Worm (Caenorhabditis elegans) whole organism, L2 larva: ENCODE data around the gene F45G2.7.
"Not testable (repeated sequence)": the region's sequence is repeated elsewhere in the genome, so short reads cannot be mapped to it uniquely, and the experiment has no call there.

ENCODE experiments used
- F13H6.1 ChIP-seq: sonication (generic microtip); optimal IDR thresholded peaks from 2 replicates; lab custom pipeline; 2016; ENCODE audit warnings: missing genetic modification characterization, missing compliant biosample characterization
- aly-2 ChIP-seq: fragments of 150-350 bp; optimal IDR thresholded peaks from 2 replicates; lab custom pipeline; 2014; ENCODE audit warnings: missing biosample characterization, missing genetic modification characterization
- ceh-16 ChIP-seq: fragments of 150-350 bp; optimal IDR thresholded peaks from 2 replicates; lab custom pipeline; 2014; ENCODE audit warnings: missing biosample characterization, missing genetic modification characterization
- ceh-82 ChIP-seq: fragments of 150-350 bp; optimal IDR thresholded peaks from 2 replicates; lab custom pipeline; 2014; ENCODE audit warnings: missing biosample characterization, missing genetic modification characterization
- dmd-4 ChIP-seq: sonication (generic microtip); optimal IDR thresholded peaks from 2 replicates; lab custom pipeline; 2017; ENCODE audit warnings: missing biosample characterization, missing genetic modification characterization
- egl-27 ChIP-seq: sonication (generic microtip); optimal IDR thresholded peaks from 3 replicates; lab custom pipeline; 2017; ENCODE audit warnings: missing biosample characterization, missing genetic modification reagents, missing genetic modification characterization
- elt-1 ChIP-seq: fragments of 150-350 bp; optimal IDR thresholded peaks from 2 replicates; lab custom pipeline; 2014; ENCODE audit warnings: missing biosample characterization, missing genetic modification characterization
- fos-1 ChIP-seq: fragments of 150-350 bp; optimal IDR thresholded peaks from 2 replicates; lab custom pipeline; 2014; ENCODE audit warnings: missing biosample characterization, missing genetic modification characterization
- lin-13 ChIP-seq: fragments of 150-350 bp; optimal IDR thresholded peaks from 2 replicates; lab custom pipeline; 2014; ENCODE audit warnings: missing biosample characterization, missing genetic modification reagents, missing genetic modification characterization
- lin-39 ChIP-seq: fragments of 150-350 bp; optimal IDR thresholded peaks from 2 replicates; lab custom pipeline; 2014; ENCODE audit warnings: missing biosample characterization, missing genetic modification reagents, missing genetic modification characterization
- lsy-2 ChIP-seq, 2 experiments: fragments of 150-350 bp in 1 of 2; sonication (generic microtip) in 1 of 2; optimal IDR thresholded peaks; 2 replicates each; lab custom pipeline; 2014 to 2017; ENCODE audit warnings: missing biosample characterization in 2 of 2, missing genetic modification characterization in 2 of 2
- mab-5 ChIP-seq: fragments of 150-350 bp; optimal IDR thresholded peaks from 2 replicates; lab custom pipeline; 2014; ENCODE audit warnings: missing biosample characterization, missing genetic modification characterization
- mdl-1 ChIP-seq, 2 experiments: fragments of 150-350 bp in 1 of 2; sonication (generic microtip) in 1 of 2; optimal IDR thresholded peaks; 2 replicates each; lab custom pipeline; 2017; ENCODE audit warnings: missing biosample characterization in 2 of 2, missing genetic modification characterization in 2 of 2
- nhr-10 ChIP-seq: sonication (generic microtip); optimal IDR thresholded peaks from 2 replicates; lab custom pipeline; 2017; ENCODE audit warnings: missing biosample characterization, missing genetic modification characterization
- nhr-11 ChIP-seq: fragments of 150-350 bp; optimal IDR thresholded peaks from 2 replicates; lab custom pipeline; 2014; ENCODE audit warnings: missing biosample characterization, missing genetic modification characterization
- nhr-12 ChIP-seq: fragments of 150-350 bp; optimal IDR thresholded peaks from 2 replicates; lab custom pipeline; 2014; ENCODE audit warnings: missing biosample characterization, missing genetic modification characterization
- nhr-129 ChIP-seq: fragments of 150-350 bp; optimal IDR thresholded peaks from 2 replicates; lab custom pipeline; 2014; ENCODE audit warnings: missing biosample characterization, missing genetic modification characterization
- nhr-23 ChIP-seq: fragments of 150-350 bp; optimal IDR thresholded peaks from 2 replicates; lab custom pipeline; 2014; ENCODE audit warnings: missing biosample characterization, missing genetic modification reagents, missing genetic modification characterization
- nhr-6 ChIP-seq: fragments of 150-350 bp; optimal IDR thresholded peaks from 2 replicates; lab custom pipeline; 2014; ENCODE audit warnings: missing biosample characterization, missing genetic modification characterization
- nhr-77 ChIP-seq: fragments of 150-350 bp; optimal IDR thresholded peaks from 2 replicates; lab custom pipeline; 2014; ENCODE audit warnings: missing biosample characterization, missing genetic modification characterization
- sem-4 ChIP-seq: fragments of 150-350 bp; optimal IDR thresholded peaks from 2 replicates; lab custom pipeline; 2014; ENCODE audit warnings: missing biosample characterization, missing genetic modification reagents, missing genetic modification characterization
- skn-1 ChIP-seq: sonication (generic microtip); optimal IDR thresholded peaks from 2 replicates; lab custom pipeline; 2017; ENCODE audit warnings: missing biosample characterization, missing genetic modification characterization
- sma-3 ChIP-seq: sonication (generic microtip); optimal IDR thresholded peaks from 2 replicates; lab custom pipeline; 2016; ENCODE audit warnings: missing genetic modification reagents, missing genetic modification characterization, missing compliant biosample characterization
- snpc-4 ChIP-seq: fragments of 150-350 bp; optimal IDR thresholded peaks from 2 replicates; lab custom pipeline; 2014; ENCODE audit warnings: missing biosample characterization, missing genetic modification characterization
- unc-39 ChIP-seq: fragments of 150-350 bp; optimal IDR thresholded peaks from 2 replicates; lab custom pipeline; 2014; ENCODE audit warnings: missing biosample characterization, missing genetic modification characterization
- zag-1 ChIP-seq: fragments of 150-350 bp; optimal IDR thresholded peaks from 2 replicates; lab custom pipeline; 2014; ENCODE audit warnings: missing biosample characterization, missing genetic modification characterization
- ztf-1 ChIP-seq: fragments of 200-800 bp; sonication (Bioruptor generic); conservative IDR thresholded peaks from 2 replicates; pipeline ENCODE4 v1.3.6; 2022; ENCODE audit warnings: missing genetic modification characterization, missing compliant biosample characterization
- ztf-4 ChIP-seq: fragments of 150-350 bp; optimal IDR thresholded peaks from 2 replicates; lab custom pipeline; 2014; ENCODE audit warnings: missing biosample characterization, missing genetic modification characterization

Gene F45G2.7

ce11 chrIII:13401673-13402258 is 32.5 kb downstream of the F45G2.7 start, which contains the start of the genes srlf-9 and srlf-10:
Gene srlf-9 (minus strand): TSS chrIII:13401773.
Gene srlf-10 (plus strand): TSS chrIII:13402208.
- not testable (repeated sequence) for TF ChIP-seq skn-1 (tag; lab: Kevin White, UChicago); nhr-129; lin-39 (tag; lab: Kevin White, UChicago)

ce11 chrIII:13395262-13395661 is 39.0 kb downstream of the F45G2.7 start, which contains the start of gene F11F1.1:
Gene F11F1.1 (plus strand): TSS chrIII:13395562.
- TF ChIP-seq nhr-77 (tag; lab: Kevin White, UChicago) (no peak), snpc-4 (tag; lab: Kevin White, UChicago) (no peak), ztf-4 (tag; lab: Kevin White, UChicago) (no peak), nhr-6 (tag; lab: Kevin White, UChicago) (no peak), fos-1 (peak; percentile 31)

- TF ChIP-seq ceh-82 (tag; lab: Kevin White, UChicago) (no peak), elt-1 (tag; lab: Kevin White, UChicago) (no peak), aly-2 (tag; lab: Kevin White, UChicago) (no peak), nhr-11 (tag; lab: Kevin White, UChicago) (no peak), nhr-23 (tag; lab: Kevin White, UChicago) (no peak), mdl-1 (tag; optimal IDR thresholded peaks at IDR 0.05; lab: Kevin White, UChicago) (no peak), nhr-12 (tag; lab: Kevin White, UChicago) (no peak), ceh-16 (tag; lab: Kevin White, UChicago) (no peak), unc-39 (tag; lab: Kevin White, UChicago) (no peak), mab-5 (tag; lab: Kevin White, UChicago) (no peak)
Observed at ce11 chrIII:13393647-13394046, 40.7 kb downstream of the F45G2.7 start, which contains the start of gene qdpr-1. Gene qdpr-1 (plus strand): TSS chrIII:13393910.

- no peak for TF ChIP-seq egl-27 (tag; lab: Kevin White, UChicago)
- TF ChIP-seq, all 48 proteins: peak for 0
Observed at ce11 chrIII:13393239-13393638, 41.1 kb downstream of the F45G2.7 start, which contains the start of gene dnj-17. Gene dnj-17 (minus strand): TSS chrIII:13393339.

- no peak for TF ChIP-seq nhr-11 (tag; lab: Kevin White, UChicago)
- TF ChIP-seq egl-27 (tag; lab: Kevin White, UChicago), result no peak
- TF ChIP-seq sma-3 (GFP tag; lab: Kevin White, UChicago), result no peak
- TF ChIP-seq nhr-10, result no peak
- no peak for TF ChIP-seq lin-13 (GFP tag; lab: Kevin White, UChicago)
- no peak for TF ChIP-seq lsy-2 (tag; optimal IDR thresholded peaks at IDR 0.05; lab: Kevin White, UChicago)
- no peak for TF ChIP-seq dmd-4 (tag; lab: Kevin White, UChicago)
- no peak for TF ChIP-seq F13H6.1
- no peak for TF ChIP-seq ztf-1
- no peak for TF ChIP-seq zag-1 (tag; lab: Kevin White, UChicago)
- no peak for TF ChIP-seq mab-5 (tag; lab: Kevin White, UChicago)
- no peak for TF ChIP-seq nhr-129
- no peak for TF ChIP-seq ceh-82 (tag; lab: Kevin White, UChicago)
- TF ChIP-seq, all 48 proteins: peak for 0
Observed at ce11 chrIII:13390789-13391188, 43.5 kb downstream of the F45G2.7 start.

- TF ChIP-seq sem-4 (tag; lab: Kevin White, UChicago), result no peak
- TF ChIP-seq ztf-4 (tag; lab: Kevin White, UChicago), result no peak
Observed at ce11 chrIII:13389078-13389477, 45.2 kb downstream of the F45G2.7 start, which contains the start of gene T03F6.3. Gene T03F6.3 (plus strand): TSS chrIII:13389395.

- TF ChIP-seq fos-1 (peak; percentile 53), F13H6.1 (no peak)
Observed at ce11 chrIII:13388621-13389020, 45.7 kb downstream of the F45G2.7 start.
